Worm (Caenorhabditis elegans) whole organism, L1 larva: Measurements from ENCODE around the gene ugt-6.

Experiments used
- mab-9 ChIP-seq: fragments of 200-800 bp; sonication (Bioruptor generic); IDR thresholded peaks from 2 replicates; pipeline ENCODE4 v1.3.6; 2022; ENCODE audit warnings: missing genetic modification reagents, missing genetic modification characterization, missing compliant biosample characterization
- pax-3 ChIP-seq: fragments of 200-800 bp; sonication (Bioruptor generic); optimal IDR thresholded peaks from 2 replicates; lab custom pipeline; 2018; ENCODE audit warnings: mild to moderate bottlenecking, missing genetic modification characterization, moderate library complexity, missing compliant biosample characterization
- ztf-11 ChIP-seq, 2 experiments: sonication (generic microtip); optimal IDR thresholded peaks; 2 replicates each; lab custom pipeline; 2016 to 2017; ENCODE audit warnings: missing genetic modification characterization in 2 of 2, missing biosample characterization in 1 of 2, missing compliant biosample characterization in 1 of 2

- TF ChIP-seq mab-9 (GFP tag; lab: Robert Waterston, UW) (no peak), ztf-11 (tag; optimal IDR thresholded peaks at IDR 0.05; lab: Kevin White, UChicago) (no peak), pax-3 (tag; lab: Kevin White, UChicago) (no peak)
These were observed 11.0 kb downstream of the ugt-6 start, which contains the start of gene fkb-4 for ce11 chrV:12787026-12787425.
